Worm (Caenorhabditis elegans) whole organism, midembryonic: Measurements from ENCODE around the gene C49F5.8.

Experiments
- T22C8.4 ChIP-seq: fragments of 200-800 bp; sonication (Bioruptor generic); IDR thresholded peaks from 2 replicates; pipeline ENCODE4 v1.3.6; 2022; ENCODE audit warnings: missing genetic modification characterization, missing compliant biosample characterization
- flt-1 ChIP-seq: fragments of 200-800 bp; sonication (Bioruptor generic); IDR thresholded peaks from 2 replicates; pipeline ENCODE4 v1.3.6; 2022; ENCODE audit warnings: missing genetic modification characterization, missing compliant biosample characterization
- med-1 ChIP-seq: sonication (generic microtip); optimal IDR thresholded peaks from 2 replicates; lab custom pipeline; 2017; ENCODE audit warnings: missing genetic modification characterization, mild to moderate bottlenecking, missing compliant biosample characterization, antibody characterized with exemption, missing genetic modification reagents; ENCODE audit not compliant: insufficient read depth
- tab-1 ChIP-seq: fragments of 200-800 bp; sonication (Bioruptor generic); IDR thresholded peaks from 2 replicates; pipeline ENCODE4 v1.3.6; 2022; ENCODE audit warnings: missing genetic modification characterization, missing compliant biosample characterization

DNA sequence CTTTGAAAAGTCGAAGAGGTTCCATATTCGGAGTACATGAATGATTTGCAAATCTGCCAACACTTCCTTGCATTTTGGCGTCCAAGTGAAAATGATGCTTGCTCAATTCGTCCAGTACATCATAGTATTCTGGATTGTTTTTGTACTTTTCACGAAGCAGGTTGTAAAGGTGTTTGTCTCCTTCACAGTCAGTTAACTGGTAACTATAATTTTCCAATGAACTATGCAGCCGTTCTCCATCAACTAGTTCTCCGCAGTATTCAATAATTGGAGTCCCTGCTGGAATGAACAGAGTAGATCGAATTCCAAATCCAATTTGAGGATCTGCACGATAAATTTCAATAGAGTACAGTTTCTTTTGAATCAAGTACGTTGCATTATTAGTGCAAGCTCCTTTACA lies 11.4 kb downstream of the C49F5.8 start:
- TF ChIP-seq med-1 = no peak
- no peak for TF ChIP-seq flt-1 (GFP tag; lab: Robert Waterston, UW)
- TF ChIP-seq tab-1 (GFP tag; lab: Robert Waterston, UW) = no peak
- TF ChIP-seq T22C8.4 (GFP tag; lab: Robert Waterston, UW) = no peak
